Worm (Caenorhabditis elegans): Measurements from ENCODE around the gene cdo-1.

DNA sequence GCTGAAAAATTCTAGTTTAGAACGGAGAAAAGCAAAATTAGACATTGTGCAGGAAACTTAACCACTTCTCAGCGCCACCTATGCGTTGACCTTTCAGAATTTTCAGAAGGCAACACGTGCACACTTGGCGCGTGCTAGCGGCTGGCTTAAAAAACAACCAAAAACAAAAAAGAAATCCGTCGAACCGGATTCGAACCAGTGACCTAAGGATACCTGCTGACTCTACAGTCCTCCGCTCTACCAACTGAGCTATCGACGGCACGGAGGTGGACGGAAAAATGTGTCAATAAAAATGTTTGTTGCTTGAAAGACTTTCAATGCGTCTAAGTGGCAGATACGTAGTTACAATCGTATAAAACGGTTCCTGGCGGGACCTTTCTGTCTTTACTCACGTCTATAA lies 1.8 kb upstream of the cdo-1 start:
- no peak for TF ChIP-seq snpc-4 (tag; optimal IDR thresholded peaks at IDR 0.05)
- TF ChIP-seq drap-1 (GFP tag; optimal IDR thresholded peaks at IDR 0.05), result no peak
- no peak for TF ChIP-seq elt-3 (tag; optimal IDR thresholded peaks at IDR 0.05)

All from whole organism, mixed stage, embryonic.